Fruit fly (Drosophila melanogaster) whole organism, prepupa: Measurements from ENCODE around the gene fz3.
A peak's percentile ranks its signal among the peaks of the same experiment; 100 is the strongest.

Experiments
- Blimp-1 ChIP-seq: fragments of 200-800 bp; sonication (Bioruptor generic); optimal IDR thresholded peaks from 3 replicates; lab custom pipeline; 2017; ENCODE audit warnings: missing biosample characterization, missing genetic modification characterization, mild to moderate bottlenecking, moderate library complexity, missing genetic modification reagents
- CG10631 ChIP-seq: fragments of 200-800 bp; sonication (Bioruptor generic); optimal IDR thresholded peaks from 2 replicates; lab custom pipeline; 2016; ENCODE audit warnings: missing biosample characterization, missing genetic modification characterization
- CG10669 ChIP-seq: fragments of 200-800 bp; sonication (Bioruptor generic); optimal IDR thresholded peaks from 3 replicates; lab custom pipeline; 2018; ENCODE audit warnings: missing biosample characterization, mild to moderate bottlenecking, missing genetic modification characterization, moderate library complexity
- CG11294 ChIP-seq: fragments of 200-800 bp; sonication (Bioruptor generic); IDR thresholded peaks from 2 replicates; pipeline ENCODE4 v1.3.6; 2022; ENCODE audit warnings: missing biosample characterization, missing genetic modification characterization
- CG11902 ChIP-seq: fragments of 200-800 bp; sonication (Bioruptor generic); optimal IDR thresholded peaks from 3 replicates; lab custom pipeline; 2016; ENCODE audit warnings: missing biosample characterization, missing genetic modification characterization
- CG15336 ChIP-seq: fragments of 200-800 bp; sonication (Bioruptor generic); IDR thresholded peaks from 2 replicates; pipeline ENCODE4 v1.3.6; 2022; ENCODE audit warnings: missing biosample characterization, missing genetic modification characterization
- CG1621 ChIP-seq: fragments of 200-800 bp; sonication (Bioruptor generic); optimal IDR thresholded peaks from 3 replicates; lab custom pipeline; 2018; ENCODE audit warnings: missing biosample characterization, mild to moderate bottlenecking, missing genetic modification characterization
- CG16779 ChIP-seq: fragments of 200-800 bp; sonication (Bioruptor generic); optimal IDR thresholded peaks from 3 replicates; lab custom pipeline; 2017; ENCODE audit warnings: missing biosample characterization, mild to moderate bottlenecking, missing genetic modification characterization
- CG3032 ChIP-seq: fragments of 200-800 bp; optimal IDR thresholded peaks from 2 replicates; lab custom pipeline; 2019; ENCODE audit warnings: missing biosample characterization, mild to moderate bottlenecking, missing genetic modification characterization, moderate library complexity
- CG34406 ChIP-seq: fragments of 200-800 bp; sonication (Bioruptor generic); optimal IDR thresholded peaks from 3 replicates; lab custom pipeline; 2016; ENCODE audit warnings: missing biosample characterization, missing genetic modification characterization
- CG3919 ChIP-seq: fragments of 200-800 bp; sonication (Bioruptor generic); optimal IDR thresholded peaks from 3 replicates; lab custom pipeline; 2016; ENCODE audit warnings: missing biosample characterization, missing genetic modification characterization
- CG4318 ChIP-seq: fragments of 200-800 bp; sonication (Bioruptor generic); optimal IDR thresholded peaks from 3 replicates; lab custom pipeline; 2017; ENCODE audit warnings: missing biosample characterization, mild to moderate bottlenecking, missing genetic modification characterization
- CG6163 ChIP-seq: fragments of 200-800 bp; sonication (Bioruptor generic); IDR thresholded peaks from 3 replicates; pipeline ENCODE4 v1.3.6; 2022; ENCODE audit warnings: missing biosample characterization, missing genetic modification characterization
- CG6276 ChIP-seq: fragments of 200-800 bp; sonication (Bioruptor generic); optimal IDR thresholded peaks from 2 replicates; lab custom pipeline; 2017; ENCODE audit warnings: missing biosample characterization, mild to moderate bottlenecking, missing genetic modification characterization
- CG6808 ChIP-seq: fragments of 200-800 bp; sonication (Bioruptor generic); optimal IDR thresholded peaks from 3 replicates; lab custom pipeline; 2017; ENCODE audit warnings: missing biosample characterization, missing genetic modification characterization, mild to moderate bottlenecking, moderate library complexity, missing genetic modification reagents
- CG9139 ChIP-seq: fragments of 200-800 bp; sonication (Bioruptor generic); optimal IDR thresholded peaks from 3 replicates; lab custom pipeline; 2017; ENCODE audit warnings: missing biosample characterization, mild to moderate bottlenecking, missing genetic modification characterization
- Eip75B ChIP-seq: fragments of 200-800 bp; sonication (Bioruptor generic); optimal IDR thresholded peaks from 3 replicates; lab custom pipeline; 2016; ENCODE audit warnings: missing biosample characterization, missing genetic modification characterization
- Eip78C ChIP-seq: fragments of 200-800 bp; sonication (Bioruptor generic); peaks from one replicate; lab custom pipeline; 2016; ENCODE audit warnings: missing biosample characterization, missing genetic modification characterization
- Eip93F ChIP-seq: fragments of 200-800 bp; sonication (Bioruptor generic); optimal IDR thresholded peaks from 2 replicates; lab custom pipeline; 2016; ENCODE audit warnings: missing biosample characterization, mild to moderate bottlenecking, missing genetic modification characterization
- Ets21C ChIP-seq: fragments of 200-800 bp; sonication (Bioruptor generic); optimal IDR thresholded peaks from 3 replicates; lab custom pipeline; 2016; ENCODE audit warnings: missing biosample characterization, missing genetic modification characterization
- Ets96B ChIP-seq: fragments of 200-800 bp; optimal IDR thresholded peaks from 2 replicates; lab custom pipeline; 2019; ENCODE audit warnings: missing biosample characterization, mild to moderate bottlenecking, missing genetic modification characterization, moderate library complexity
- Gug ChIP-seq: fragments of 200-800 bp; sonication (Bioruptor generic); IDR thresholded peaks from 2 replicates; pipeline ENCODE4 v1.3.6; 2022; ENCODE audit warnings: missing biosample characterization, missing genetic modification characterization
- Hr38 ChIP-seq: sonication (Bioruptor generic); optimal IDR thresholded peaks from 2 replicates; lab custom pipeline; 2016; ENCODE audit warnings: missing biosample characterization, missing genetic modification characterization
- Hr4 ChIP-seq: fragments of 200-800 bp; sonication (Bioruptor generic); optimal IDR thresholded peaks from 3 replicates; lab custom pipeline; 2016; ENCODE audit warnings: missing biosample characterization, missing genetic modification characterization
- Lpt ChIP-seq: fragments of 200-800 bp; sonication (Bioruptor generic); optimal IDR thresholded peaks from 3 replicates; lab custom pipeline; 2016; ENCODE audit warnings: missing biosample characterization, missing genetic modification characterization
- Smox ChIP-seq: fragments of 200-800 bp; sonication (Bioruptor generic); optimal IDR thresholded peaks from 3 replicates; lab custom pipeline; 2016; ENCODE audit warnings: missing biosample characterization, missing genetic modification characterization
- Sox102F ChIP-seq: fragments of 200-800 bp; sonication (Bioruptor generic); optimal IDR thresholded peaks from 2 replicates; lab custom pipeline; 2016; ENCODE audit warnings: missing biosample characterization, mild to moderate bottlenecking, missing genetic modification characterization
- Sox14 ChIP-seq: fragments of 200-800 bp; sonication (Bioruptor generic); optimal IDR thresholded peaks from 3 replicates; lab custom pipeline; 2016; ENCODE audit warnings: missing biosample characterization, missing genetic modification characterization
- achi ChIP-seq: fragments of 200-800 bp; sonication (Bioruptor generic); optimal IDR thresholded peaks from 3 replicates; lab custom pipeline; 2016; ENCODE audit warnings: missing biosample characterization, missing genetic modification characterization
- cyc ChIP-seq: fragments of 200-800 bp; sonication (Bioruptor generic); optimal IDR thresholded peaks from 3 replicates; lab custom pipeline; 2016; ENCODE audit warnings: missing biosample characterization, missing genetic modification characterization
- dac ChIP-seq: fragments of 200-800 bp; sonication (Bioruptor generic); optimal IDR thresholded peaks from 2 replicates; lab custom pipeline; 2017; ENCODE audit warnings: missing biosample characterization, mild to moderate bottlenecking, missing genetic modification characterization
- eg ChIP-seq: fragments of 200-800 bp; sonication (Bioruptor generic); IDR thresholded peaks from 3 replicates; pipeline ENCODE4 v1.3.6; 2022; ENCODE audit warnings: missing biosample characterization, missing genetic modification characterization
- esn ChIP-seq: fragments of 200-800 bp; sonication (Bioruptor generic); optimal IDR thresholded peaks from 2 replicates; lab custom pipeline; 2016; ENCODE audit warnings: missing biosample characterization, mild to moderate bottlenecking, missing genetic modification characterization, moderate library complexity
- fd59A ChIP-seq: fragments of 200-800 bp; sonication (Bioruptor generic); optimal IDR thresholded peaks from 2 replicates; lab custom pipeline; 2017; ENCODE audit warnings: missing biosample characterization, mild to moderate bottlenecking, missing genetic modification characterization, missing genetic modification reagents
- fd85E ChIP-seq: fragments of 200-800 bp; sonication (Bioruptor generic); optimal IDR thresholded peaks from 3 replicates; lab custom pipeline; 2016; ENCODE audit warnings: missing biosample characterization, missing genetic modification characterization
- fkh ChIP-seq: fragments of 200-800 bp; sonication (Bioruptor generic); optimal IDR thresholded peaks from 3 replicates; lab custom pipeline; 2017; ENCODE audit warnings: missing biosample characterization, mild to moderate bottlenecking, missing genetic modification characterization, moderate library complexity
- lz ChIP-seq: fragments of 200-800 bp; sonication (Bioruptor generic); optimal IDR thresholded peaks from 3 replicates; lab custom pipeline; 2016; ENCODE audit warnings: missing biosample characterization, missing genetic modification characterization
- pdm3 ChIP-seq: fragments of 200-800 bp; sonication (Bioruptor generic); optimal IDR thresholded peaks from 3 replicates; lab custom pipeline; 2016; ENCODE audit warnings: missing biosample characterization, missing genetic modification characterization
- salr ChIP-seq, 2 experiments: fragments of 200-800 bp; sonication (Bioruptor generic); optimal IDR thresholded peaks; 3 replicates each; lab custom pipeline; 2016 to 2018; ENCODE audit warnings: missing biosample characterization in 2 of 2, missing genetic modification characterization in 2 of 2, mild to moderate bottlenecking in 1 of 2
- spab ChIP-seq: fragments of 200-800 bp; sonication (Bioruptor generic); optimal IDR thresholded peaks from 2 replicates; lab custom pipeline; 2017; ENCODE audit warnings: missing biosample characterization, mild to moderate bottlenecking, missing genetic modification characterization, missing genetic modification reagents
- svp ChIP-seq: fragments of 200-800 bp; sonication (Bioruptor generic); peaks from one replicate; lab custom pipeline; 2016; ENCODE audit warnings: missing biosample characterization, missing genetic modification characterization
- topi ChIP-seq: fragments of 200-800 bp; sonication (Bioruptor generic); optimal IDR thresholded peaks from 3 replicates; lab custom pipeline; 2016; ENCODE audit warnings: missing biosample characterization, missing genetic modification characterization
- vri ChIP-seq: fragments of 200-800 bp; sonication (Bioruptor generic); optimal IDR thresholded peaks from 3 replicates; lab custom pipeline; 2016; ENCODE audit warnings: missing biosample characterization, mild to moderate bottlenecking, missing genetic modification characterization

Gene fz3

DNA sequence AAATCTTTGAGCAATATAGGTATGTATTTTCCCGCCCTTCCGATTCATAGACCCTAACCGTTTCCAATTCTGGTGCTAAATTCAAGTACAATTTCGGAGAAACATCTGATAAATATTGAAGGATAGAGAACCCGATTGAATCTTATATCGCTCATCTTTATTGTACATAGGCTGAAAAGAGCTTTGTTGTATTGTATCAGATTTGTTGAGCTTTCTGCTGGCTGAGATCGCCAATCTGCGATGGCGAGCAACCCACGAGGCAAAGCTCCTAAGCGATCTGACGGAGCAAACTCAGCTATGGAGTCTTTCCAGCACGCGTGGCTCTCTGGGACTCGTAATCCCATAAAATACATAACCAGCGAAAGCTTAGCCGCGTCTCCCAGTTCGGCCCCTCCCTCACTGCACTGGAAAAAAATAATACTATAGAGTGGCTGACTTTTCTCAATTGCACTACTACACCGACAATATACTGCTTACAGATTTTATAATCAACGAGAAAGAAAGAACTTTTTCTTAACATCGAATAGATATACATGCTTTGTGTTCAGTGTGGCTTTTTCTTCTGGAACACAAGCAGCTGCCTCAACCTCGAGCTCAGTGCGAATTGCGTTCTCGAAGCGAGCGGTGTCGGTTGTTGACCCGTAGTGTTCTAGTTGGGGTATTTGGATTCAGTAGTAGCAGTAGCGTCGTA, 14.0 kb upstream of the fz3 start (continued):
- peak; percentile 89 for TF ChIP-seq CG10631 (GFP tag; lab: Kevin White, UChicago)
- peak; percentile 90 for TF ChIP-seq Eip75B (GFP tag; lab: Kevin White, UChicago)
- peak; percentile 66 for TF ChIP-seq CG9139 (GFP tag; lab: Kevin White, UChicago)
- peak; percentile 85 for TF ChIP-seq Sox102F (GFP tag; lab: Kevin White, UChicago)
- TF ChIP-seq CG3032 (tag; lab: Kevin White, UChicago) = peak; percentile 78
- TF ChIP-seq pdm3 (GFP tag; lab: Kevin White, UChicago) = peak; percentile 91
- TF ChIP-seq Ets21C = peak; percentile 67
- peak; percentile 83 for TF ChIP-seq esn (GFP tag; lab: Kevin White, UChicago)
- peak; percentile 81 for TF ChIP-seq CG4318 (GFP tag; lab: Kevin White, UChicago)

DNA sequence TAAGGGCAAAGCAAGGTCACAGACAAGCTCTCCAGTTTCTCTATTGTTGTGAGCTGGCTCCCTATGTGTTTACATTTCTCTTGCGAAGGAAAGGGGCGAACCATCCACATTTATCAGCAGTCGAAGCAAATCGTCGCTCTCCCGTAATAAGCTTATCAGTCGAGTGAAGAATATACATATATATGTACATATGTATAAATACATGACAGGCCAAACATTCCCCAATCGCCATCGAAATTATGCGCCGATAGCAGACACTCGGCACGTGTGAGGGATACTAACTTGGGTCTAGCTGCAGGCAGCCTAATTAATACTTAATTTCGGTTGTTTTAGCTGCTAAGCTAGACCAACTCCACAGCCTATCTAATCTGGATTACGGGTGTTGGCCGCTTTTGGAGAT, 12.9 kb upstream of the fz3 start:
- TF ChIP-seq CG15336 (GFP tag; lab: Robert Waterston, UW) (no peak), Ets21C (no peak), Eip75B (GFP tag; lab: Kevin White, UChicago) (no peak), fkh (GFP tag; lab: Kevin White, UChicago) (peak; percentile 26), fd85E (no peak), vri (peak; percentile 64), Hr4 (GFP tag; lab: Kevin White, UChicago) (no peak), Eip93F (GFP tag; lab: Kevin White, UChicago) (peak; percentile 54), CG16779 (tag; lab: Kevin White, UChicago) (no peak), svp (GFP tag; lab: Kevin White, UChicago) (peak; percentile 43)
- TF ChIP-seq, all 60 proteins: peak for 4

DNA sequence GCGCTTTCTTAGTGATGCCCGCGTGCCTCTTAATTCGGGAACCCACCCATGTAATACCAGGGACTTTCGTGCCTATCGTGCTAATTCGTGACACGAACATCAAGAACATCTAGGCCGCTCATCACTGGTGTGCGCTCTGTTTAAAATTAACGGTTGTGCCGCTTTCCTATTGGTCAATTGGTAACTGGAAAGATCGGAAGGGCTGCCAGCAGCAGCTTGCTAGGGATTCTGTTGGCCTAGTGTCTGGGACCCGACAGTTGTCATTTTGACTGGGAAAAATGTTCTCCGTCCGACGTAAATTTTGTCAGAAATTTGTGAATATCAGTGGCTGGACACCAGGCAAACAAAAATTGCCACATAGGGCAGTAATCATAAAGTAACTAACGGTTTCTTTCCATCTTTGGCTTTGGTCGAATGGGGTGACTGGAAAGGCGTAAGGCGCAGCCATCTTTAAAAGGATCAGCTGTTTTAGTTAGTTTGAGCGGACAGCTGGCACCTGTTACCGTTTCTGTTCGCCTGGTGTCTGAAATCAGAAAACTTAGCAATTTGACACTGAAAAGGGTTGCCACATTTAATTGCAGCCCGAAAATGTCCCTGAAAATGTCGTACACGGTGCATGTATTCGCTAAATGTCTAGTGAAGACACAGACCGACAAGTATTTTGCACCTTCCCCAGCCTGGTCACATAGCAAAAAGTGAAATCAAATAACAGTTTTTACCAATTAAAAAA, 10.7 kb upstream of the fz3 start, which contains the start of gene CG5273:
CG5273 (plus strand) TSS at position 703 of the 730 bp plus-strand sequence.
- no peak for TF ChIP-seq Lpt (GFP tag; lab: Kevin White, UChicago)
- peak; percentile 28 for TF ChIP-seq Sox102F (GFP tag; lab: Kevin White, UChicago)
- no peak for TF ChIP-seq CG11294 (GFP tag; lab: Robert Waterston, UW)
- TF ChIP-seq CG10669 (GFP tag; lab: Kevin White, UChicago) = no peak
- peak; percentile 22 for TF ChIP-seq Sox14
- TF ChIP-seq Blimp-1 (GFP tag; lab: Kevin White, UChicago) = peak; percentile 93
- TF ChIP-seq CG6163 (GFP tag; lab: Robert Waterston, UW) = no peak
- TF ChIP-seq CG16779 (tag; lab: Kevin White, UChicago) = no peak
- no peak for TF ChIP-seq salr (GFP tag; optimal IDR thresholded peaks at IDR 0.05; lab: Kevin White, UChicago)
- TF ChIP-seq CG1621 (tag; lab: Kevin White, UChicago) = peak; percentile 36
- no peak for TF ChIP-seq CG3032 (tag; lab: Kevin White, UChicago)
- no peak for TF ChIP-seq Hr4 (GFP tag; lab: Kevin White, UChicago)
- peak; percentile 1 for TF ChIP-seq Eip75B (GFP tag; lab: Kevin White, UChicago)
- TF ChIP-seq CG6276 (GFP tag; lab: Kevin White, UChicago) = no peak
- no peak for TF ChIP-seq cyc (GFP tag; lab: Kevin White, UChicago)
- TF ChIP-seq CG34406 (GFP tag; lab: Kevin White, UChicago) = no peak
- no peak for TF ChIP-seq Eip93F (GFP tag; lab: Kevin White, UChicago)
- TF ChIP-seq achi (GFP tag; lab: Kevin White, UChicago) = peak; percentile 73
- TF ChIP-seq vri = peak; percentile 55
- peak; percentile 42 for TF ChIP-seq esn (GFP tag; lab: Kevin White, UChicago)
- no peak for TF ChIP-seq fkh (GFP tag; lab: Kevin White, UChicago)
- peak; percentile 75 for TF ChIP-seq Eip78C (GFP tag; lab: Kevin White, UChicago)
- TF ChIP-seq fd59A (GFP tag; lab: Kevin White, UChicago) = no peak
- peak; percentile 8 for TF ChIP-seq CG6808 (GFP tag; lab: Kevin White, UChicago)
- TF ChIP-seq dac (GFP tag; lab: Kevin White, UChicago) = no peak
- no peak for TF ChIP-seq spab
- no peak for TF ChIP-seq CG9139 (GFP tag; lab: Kevin White, UChicago)
- peak; percentile 15 for TF ChIP-seq Smox (GFP tag; lab: Kevin White, UChicago)
- TF ChIP-seq Gug (GFP tag; lab: Robert Waterston, UW) = no peak
- peak; percentile 90 for TF ChIP-seq svp (GFP tag; lab: Kevin White, UChicago)
- no peak for TF ChIP-seq Ets96B
- TF ChIP-seq topi (GFP tag; lab: Kevin White, UChicago) = peak; percentile 34
- TF ChIP-seq CG11902 (GFP tag; lab: Kevin White, UChicago) = no peak
- peak; percentile 11 for TF ChIP-seq lz (GFP tag; lab: Kevin White, UChicago)
- TF ChIP-seq fd85E = no peak
- TF ChIP-seq CG3919 (GFP tag; lab: Kevin White, UChicago) = peak; percentile 12
- TF ChIP-seq eg (GFP tag; lab: Robert Waterston, UW) = 0 out of 3 replicates have a peak, but pooled peaks have one; percentile 6
- no peak for TF ChIP-seq Hr38 (GFP tag; lab: Kevin White, UChicago)
